Worm (Caenorhabditis elegans) whole organism, late embryonic: ENCODE measurements around the gene cah-1.
"Not testable (repeated sequence)": the region's sequence is repeated elsewhere in the genome, so short reads cannot be mapped to it uniquely, and the experiment has no call there.

ENCODE experiments used
- C08G9.2 ChIP-seq: sonication (generic microtip); optimal IDR thresholded peaks from 2 replicates; lab custom pipeline; 2016; ENCODE audit warnings: mild to moderate bottlenecking, missing genetic modification characterization, moderate library complexity, missing compliant biosample characterization
- F13H6.1 ChIP-seq: sonication (generic microtip); optimal IDR thresholded peaks from 2 replicates; lab custom pipeline; 2016; ENCODE audit warnings: missing genetic modification characterization, missing compliant biosample characterization
- Y22D7AL.16 ChIP-seq: sonication (generic microtip); optimal IDR thresholded peaks from 2 replicates; lab custom pipeline; 2016; ENCODE audit warnings: missing genetic modification characterization, missing compliant biosample characterization
- ama-1 ChIP-seq: fragments of 150-350 bp; optimal IDR thresholded peaks from 2 replicates; lab custom pipeline; 2014
- ceh-14 ChIP-seq: sonication (generic microtip); optimal IDR thresholded peaks from 2 replicates; lab custom pipeline; 2016; ENCODE audit warnings: missing genotype, missing genetic modification characterization, missing compliant biosample characterization
- ceh-19 ChIP-seq: fragments of 200-800 bp; sonication (Bioruptor generic); optimal IDR thresholded peaks from 2 replicates; lab custom pipeline; 2018; ENCODE audit warnings: mild to moderate bottlenecking, missing genetic modification characterization, missing compliant biosample characterization
- ceh-2 ChIP-seq: sonication (generic microtip); optimal IDR thresholded peaks from 2 replicates; lab custom pipeline; 2016; ENCODE audit warnings: missing genotype, missing genetic modification characterization, missing compliant biosample characterization
- ceh-22 ChIP-seq: sonication (generic microtip); optimal IDR thresholded peaks from 2 replicates; lab custom pipeline; 2017; ENCODE audit warnings: missing biosample characterization, missing genetic modification characterization
- ceh-34 ChIP-seq: sonication (generic microtip); optimal IDR thresholded peaks from 2 replicates; lab custom pipeline; 2016; ENCODE audit warnings: mild to moderate bottlenecking, missing genetic modification characterization, missing compliant biosample characterization
- ceh-45 ChIP-seq: fragments of 200-800 bp; sonication (Bioruptor generic); IDR thresholded peaks from 2 replicates; pipeline ENCODE4 v1.3.6; 2022; ENCODE audit warnings: missing genetic modification reagents, missing genetic modification characterization, missing compliant biosample characterization
- ceh-48 ChIP-seq: sonication (generic microtip); optimal IDR thresholded peaks from 2 replicates; lab custom pipeline; 2016; ENCODE audit warnings: missing genetic modification characterization, inconsistent platforms, missing compliant biosample characterization
- ceh-9 ChIP-seq: sonication (generic microtip); optimal IDR thresholded peaks from 2 replicates; lab custom pipeline; 2016; ENCODE audit warnings: mild to moderate bottlenecking, missing genetic modification characterization, inconsistent platforms, missing compliant biosample characterization
- dmd-4 ChIP-seq: sonication (generic microtip); optimal IDR thresholded peaks from 2 replicates; lab custom pipeline; 2016; ENCODE audit warnings: borderline replicate concordance, missing genetic modification characterization, missing compliant biosample characterization
- fax-1 ChIP-seq: sonication (generic microtip); optimal IDR thresholded peaks from 2 replicates; lab custom pipeline; 2016; ENCODE audit warnings: missing genotype, missing genetic modification characterization, missing compliant biosample characterization
- fkh-10 ChIP-seq: fragments of 150-350 bp; optimal IDR thresholded peaks from 2 replicates; lab custom pipeline; 2014; ENCODE audit warnings: missing biosample characterization, missing genetic modification reagents, missing genetic modification characterization
- gmeb-2 ChIP-seq: sonication (generic microtip); optimal IDR thresholded peaks from 2 replicates; lab custom pipeline; 2016; ENCODE audit warnings: missing genetic modification characterization, inconsistent platforms, missing compliant biosample characterization
- hlh-13 ChIP-seq: fragments of 200-800 bp; sonication (Bioruptor generic); optimal IDR thresholded peaks from 2 replicates; lab custom pipeline; 2018; ENCODE audit warnings: mild to moderate bottlenecking, missing genetic modification characterization, missing compliant biosample characterization
- hlh-15 ChIP-seq: sonication (generic microtip); optimal IDR thresholded peaks from 2 replicates; lab custom pipeline; 2016; ENCODE audit warnings: missing genetic modification characterization, missing compliant biosample characterization
- hlh-30 ChIP-seq: sonication (generic microtip); optimal IDR thresholded peaks from 2 replicates; lab custom pipeline; 2017; ENCODE audit warnings: antibody characterized with exemption, missing genetic modification characterization, missing compliant biosample characterization; ENCODE audit not compliant: insufficient read depth
- hlh-8 ChIP-seq: sonication (generic microtip); optimal IDR thresholded peaks from 2 replicates; lab custom pipeline; 2016; ENCODE audit warnings: missing genotype, missing genetic modification characterization, missing compliant biosample characterization
- lim-6 ChIP-seq: sonication (generic microtip); optimal IDR thresholded peaks from 2 replicates; lab custom pipeline; 2016; ENCODE audit warnings: missing genetic modification characterization, missing compliant biosample characterization
- mec-3 ChIP-seq: sonication (generic microtip); optimal IDR thresholded peaks from 2 replicates; lab custom pipeline; 2016; ENCODE audit warnings: borderline replicate concordance, missing genetic modification characterization, missing compliant biosample characterization
- nhr-11 ChIP-seq: fragments of 150-350 bp; optimal IDR thresholded peaks from 2 replicates; lab custom pipeline; 2014; ENCODE audit warnings: missing biosample characterization, missing genetic modification characterization
- pag-3 ChIP-seq: sonication (generic microtip); optimal IDR thresholded peaks from 2 replicates; lab custom pipeline; 2016; ENCODE audit warnings: missing compliant biosample characterization, missing genetic modification characterization, borderline replicate concordance
- pha-4 ChIP-seq: fragments of 150-350 bp; optimal IDR thresholded peaks from 2 replicates; lab custom pipeline; 2018; ENCODE audit warnings: missing biosample characterization, missing genetic modification reagents, missing genetic modification characterization
- pros-1 ChIP-seq: fragments of 150-350 bp; optimal IDR thresholded peaks from 2 replicates; lab custom pipeline; 2014; ENCODE audit warnings: missing biosample characterization, missing genetic modification reagents, missing genetic modification characterization
- rnt-1 ChIP-seq: sonication (generic microtip); optimal IDR thresholded peaks from 2 replicates; lab custom pipeline; 2016; ENCODE audit warnings: missing genetic modification characterization, missing compliant biosample characterization
- sox-2 ChIP-seq: fragments of 200-800 bp; sonication (Bioruptor generic); IDR thresholded peaks from 2 replicates; pipeline ENCODE4 v1.3.6; 2022; ENCODE audit warnings: missing genetic modification reagents, missing genetic modification characterization, missing compliant biosample characterization
- sox-4 ChIP-seq: sonication (generic microtip); optimal IDR thresholded peaks from 2 replicates; lab custom pipeline; 2017; ENCODE audit warnings: mild to moderate bottlenecking, missing genetic modification characterization, inconsistent platforms, missing compliant biosample characterization
- tbx-7 ChIP-seq: sonication (generic microtip); optimal IDR thresholded peaks from 2 replicates; lab custom pipeline; 2016; ENCODE audit warnings: missing genotype, missing genetic modification characterization, missing compliant biosample characterization
- ttx-3 ChIP-seq: sonication (generic microtip); optimal IDR thresholded peaks from 2 replicates; lab custom pipeline; 2016; ENCODE audit warnings: missing genetic modification reagents, missing genetic modification characterization, missing compliant biosample characterization
- unc-42 ChIP-seq: sonication (generic microtip); optimal IDR thresholded peaks from 2 replicates; lab custom pipeline; 2016; ENCODE audit warnings: missing genotype, missing genetic modification characterization, missing compliant biosample characterization
- zip-5 ChIP-seq: sonication (generic microtip); optimal IDR thresholded peaks from 2 replicates; lab custom pipeline; 2016; ENCODE audit warnings: missing genetic modification characterization, missing compliant biosample characterization

The cah-1 gene

DNA sequence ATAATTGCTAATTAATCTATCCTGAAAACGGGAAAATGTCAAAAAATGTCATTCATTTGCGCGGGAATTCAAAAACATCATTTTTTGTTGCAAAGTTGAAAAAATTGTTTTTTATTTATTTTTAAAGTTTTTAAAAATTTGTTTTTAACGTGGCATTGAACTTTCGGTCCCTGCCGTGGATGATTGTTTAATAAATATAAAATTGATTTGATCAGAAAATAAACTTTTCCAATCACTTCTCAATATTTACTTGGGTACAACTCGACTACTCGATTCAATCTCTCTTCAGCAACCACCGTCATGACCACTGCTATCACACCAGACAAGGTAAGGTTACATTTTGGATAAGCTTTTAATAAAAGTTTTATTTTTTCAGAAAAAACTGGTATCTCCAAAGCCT is 23.0 kb downstream of the cah-1 start, which contains the start of gene C45G9.4:
Gene C45G9.4, plus strand, starts transcription at position 301 of the 400 bp plus-strand sequence.
- not testable (repeated sequence) for TF ChIP-seq ama-1 (lab: Kevin White, UChicago); F13H6.1; hlh-30 (tag; lab: Kevin White, UChicago)
- TF ChIP-seq, all 69 proteins: peak for 0; not testable (repeated sequence) for 69

DNA sequence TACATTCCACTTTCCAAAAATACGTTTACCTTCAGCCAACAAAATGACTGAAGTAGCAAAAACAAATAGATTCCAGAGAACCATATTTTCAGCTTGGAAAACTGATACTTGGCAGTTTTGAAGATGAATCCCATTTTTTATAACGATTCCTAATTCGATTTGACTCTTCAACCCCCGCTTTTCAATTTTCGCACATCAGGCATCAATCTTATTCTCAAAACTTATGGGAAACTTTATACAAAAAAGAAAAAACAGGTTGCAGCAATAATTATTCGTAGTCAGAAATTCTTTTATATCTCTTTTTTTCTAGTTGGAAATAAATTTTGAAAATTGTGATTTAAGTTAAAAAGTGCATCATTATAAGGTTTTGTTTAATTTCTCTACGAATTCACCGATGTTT is 23.6 kb downstream of the cah-1 start, which contains the start of gene C45G9.10:
Gene C45G9.10, minus strand, starts transcription at position 101 of the 400 bp plus-strand sequence.
- TF ChIP-seq hlh-13 (GFP tag; lab: Kevin White, UChicago) = no peak
- TF ChIP-seq fax-1 = no peak
- TF ChIP-seq sox-4 (tag; lab: Kevin White, UChicago) = no peak
- no peak for TF ChIP-seq ceh-45 (GFP tag; lab: Robert Waterston, UW)
- no peak for TF ChIP-seq hlh-30 (tag; lab: Kevin White, UChicago)
- TF ChIP-seq hlh-15 (tag; lab: Kevin White, UChicago) = no peak
- no peak for TF ChIP-seq pha-4
- no peak for TF ChIP-seq C08G9.2 (tag; lab: Kevin White, UChicago)
- no peak for TF ChIP-seq ama-1 (lab: Kevin White, UChicago)

DNA sequence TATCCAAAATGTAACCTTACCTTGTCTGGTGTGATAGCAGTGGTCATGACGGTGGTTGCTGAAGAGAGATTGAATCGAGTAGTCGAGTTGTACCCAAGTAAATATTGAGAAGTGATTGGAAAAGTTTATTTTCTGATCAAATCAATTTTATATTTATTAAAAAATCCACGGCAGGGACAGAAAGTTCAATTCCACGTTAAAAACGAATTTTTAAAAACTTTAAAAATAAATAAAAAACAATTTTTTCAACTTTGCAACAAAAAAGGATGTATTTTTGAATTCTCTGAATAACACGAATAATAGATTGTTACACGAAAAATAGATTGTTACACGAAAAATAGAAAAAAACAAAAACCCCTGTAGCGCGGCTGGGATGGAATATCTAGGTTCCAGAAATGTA is 29.7 kb downstream of the cah-1 start, which contains the start of gene C45G9.9:
Gene C45G9.9, minus strand, starts transcription at position 101 of the 400 bp plus-strand sequence.
- TF ChIP-seq dmd-4 (tag; lab: Kevin White, UChicago); sox-2; ceh-34 (tag; lab: Kevin White, UChicago): not testable (repeated sequence)

DNA sequence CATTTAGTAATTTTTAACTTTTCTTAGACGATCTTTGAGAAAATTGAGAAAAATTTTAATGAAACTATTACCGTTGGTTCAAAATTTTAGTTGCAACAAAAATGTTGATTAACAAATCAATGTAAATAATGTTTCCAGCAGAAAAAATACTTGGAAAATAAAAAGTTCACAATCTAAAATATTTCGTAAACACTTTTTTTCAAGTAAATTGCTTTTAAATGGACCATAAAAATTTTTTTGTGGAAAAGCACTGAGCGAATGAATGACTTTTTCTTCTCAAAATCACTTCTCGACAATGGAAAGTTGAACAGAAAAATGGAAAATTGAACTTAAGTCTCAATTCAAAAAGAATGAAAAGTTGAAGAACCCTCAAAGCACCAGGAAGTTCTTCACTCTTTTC is 31.9 kb downstream of the cah-1 start, which contains the start of gene C45G9.8:
Gene C45G9.8, minus strand, starts transcription at position 101 of the 400 bp plus-strand sequence.
- TF ChIP-seq ceh-48 (tag; lab: Kevin White, UChicago) (no peak), gmeb-2 (tag; lab: Kevin White, UChicago) (no peak), ceh-9 (tag; lab: Kevin White, UChicago) (no peak), tbx-7 (no peak), ceh-45 (GFP tag; lab: Robert Waterston, UW) (no peak), nhr-11 (tag; lab: Kevin White, UChicago) (no peak), ttx-3 (tag; lab: Kevin White, UChicago) (no peak), fax-1 (no peak), pros-1 (tag; lab: Kevin White, UChicago) (no peak), hlh-8 (tag; lab: Kevin White, UChicago) (no peak), F13H6.1 (no peak), ceh-22 (tag; lab: Kevin White, UChicago) (no peak), fkh-10 (GFP tag; lab: Kevin White, UChicago) (no peak), pag-3 (tag; lab: Kevin White, UChicago) (no peak), dmd-4 (tag; lab: Kevin White, UChicago) (no peak), Y22D7AL.16 (tag; lab: Kevin White, UChicago) (no peak), mec-3 (tag; lab: Kevin White, UChicago) (no peak), ceh-19 (GFP tag; lab: Kevin White, UChicago) (no peak)

DNA sequence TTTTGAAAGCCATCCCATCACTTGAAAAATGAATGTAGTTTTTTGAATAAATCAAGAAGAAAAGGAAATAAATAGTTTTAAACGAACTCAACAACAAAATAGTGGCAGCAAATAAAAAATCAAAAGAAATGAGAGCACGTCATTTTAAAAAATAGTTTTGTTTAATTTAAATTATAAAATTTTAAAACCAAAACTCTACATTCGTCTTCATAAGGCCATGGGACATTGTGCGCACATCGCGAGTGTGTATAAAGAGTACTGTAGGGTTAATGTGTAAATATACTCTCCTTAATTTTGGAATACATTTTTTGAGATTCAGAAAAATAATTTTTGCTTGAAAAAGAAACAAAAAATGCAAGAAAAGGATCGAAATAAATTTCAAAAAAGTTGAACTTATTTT is 33.5 kb downstream of the cah-1 start, which contains the start of gene C45G9.15:
Gene C45G9.15, minus strand, starts transcription at position 101 of the 400 bp plus-strand sequence.
- no peak for TF ChIP-seq rnt-1 (tag; lab: Kevin White, UChicago)
- no peak for TF ChIP-seq zip-5 (tag; lab: Kevin White, UChicago)
- no peak for TF ChIP-seq lim-6 (tag; lab: Kevin White, UChicago)
- TF ChIP-seq ceh-2 (tag; lab: Kevin White, UChicago) = no peak
- no peak for TF ChIP-seq mec-3 (tag; lab: Kevin White, UChicago)
- no peak for TF ChIP-seq ceh-14 (tag; lab: Kevin White, UChicago)
- TF ChIP-seq unc-42 (tag; lab: Kevin White, UChicago) = no peak
- TF ChIP-seq, all 69 proteins: peak for 0
